Fruit fly (Drosophila melanogaster) whole organism, embryonic: ENCODE measurements around the gene CG14625.

Source experiments
- Asciz ChIP-seq: fragments of 200-800 bp; sonication (Bioruptor generic); optimal IDR thresholded peaks from 2 replicates; lab custom pipeline; 2017; ENCODE audit warnings: missing biosample characterization, mild to moderate bottlenecking, missing genetic modification characterization, missing genetic modification reagents
- CG1024 ChIP-seq: fragments of 200-800 bp; sonication (Bioruptor generic); IDR thresholded peaks from 2 replicates; pipeline ENCODE4 v1.3.6; 2022; ENCODE audit warnings: missing biosample characterization, missing genetic modification characterization
- CG11085 ChIP-seq: fragments of 200-800 bp; sonication (Bioruptor generic); IDR thresholded peaks from 2 replicates; pipeline ENCODE4 v1.3.6; 2022; ENCODE audit warnings: missing biosample characterization, missing genetic modification characterization
- CG14667 ChIP-seq: fragments of 200-800 bp; sonication (Bioruptor generic); IDR thresholded peaks from 2 replicates; pipeline ENCODE4 v1.3.6; 2022; ENCODE audit warnings: missing biosample characterization, missing genetic modification characterization
- CG15479 ChIP-seq: fragments of 200-800 bp; sonication (Bioruptor generic); optimal IDR thresholded peaks from 3 replicates; lab custom pipeline; 2019; ENCODE audit warnings: missing biosample characterization, mild to moderate bottlenecking, missing genetic modification characterization, moderate library complexity
- CG15514 ChIP-seq: fragments of 200-800 bp; sonication (Bioruptor generic); optimal IDR thresholded peaks from 3 replicates; lab custom pipeline; 2017; ENCODE audit warnings: missing biosample characterization, missing genetic modification characterization, mild to moderate bottlenecking, moderate library complexity, missing genetic modification reagents
- CG15696 ChIP-seq: fragments of 200-800 bp; sonication (Bioruptor generic); optimal IDR thresholded peaks from 2 replicates; lab custom pipeline; 2019; ENCODE audit warnings: missing biosample characterization, mild to moderate bottlenecking, missing genetic modification characterization, moderate library complexity
- CG18619 ChIP-seq: fragments of 200-800 bp; sonication (Bioruptor generic); optimal IDR thresholded peaks from 3 replicates; lab custom pipeline; 2017; ENCODE audit warnings: missing biosample characterization, mild to moderate bottlenecking, missing genetic modification characterization
- CG2712 ChIP-seq: fragments of 200-800 bp; optimal IDR thresholded peaks from 3 replicates; lab custom pipeline; 2019; ENCODE audit warnings: missing biosample characterization, mild to moderate bottlenecking, missing genetic modification characterization, moderate library complexity
- CG30020 ChIP-seq: fragments of 200-800 bp; optimal IDR thresholded peaks from 2 replicates; lab custom pipeline; 2019; ENCODE audit warnings: missing biosample characterization, mild to moderate bottlenecking, missing genetic modification characterization, moderate library complexity
- CG31441 ChIP-seq: fragments of 200-800 bp; sonication (Bioruptor generic); IDR thresholded peaks from 2 replicates; pipeline ENCODE4 v1.3.6; 2022; ENCODE audit warnings: missing biosample characterization, missing genetic modification characterization
- CG34224 ChIP-seq: fragments of 200-800 bp; sonication (Bioruptor generic); IDR thresholded peaks from 3 replicates; pipeline ENCODE4 v1.3.6; 2022; ENCODE audit warnings: missing biosample characterization, missing genetic modification characterization; ENCODE audit not compliant: partially characterized antibody
- CG42726 ChIP-seq: fragments of 200-800 bp; sonication (Bioruptor generic); IDR thresholded peaks from 2 replicates; pipeline ENCODE4 v1.3.6; 2022; ENCODE audit warnings: missing biosample characterization, missing genetic modification characterization; ENCODE audit not compliant: partially characterized antibody
- CG4617 ChIP-seq: fragments of 200-800 bp; sonication (Bioruptor generic); optimal IDR thresholded peaks from 3 replicates; lab custom pipeline; 2016; ENCODE audit warnings: missing biosample characterization, missing genetic modification characterization, borderline replicate concordance
- CG4707 ChIP-seq: fragments of 200-800 bp; sonication (Bioruptor generic); optimal IDR thresholded peaks from 2 replicates; lab custom pipeline; 2018; ENCODE audit warnings: missing biosample characterization, mild to moderate bottlenecking, missing genetic modification characterization, moderate library complexity
- CG6654 ChIP-seq: fragments of 200-800 bp; sonication (Bioruptor generic); optimal IDR thresholded peaks from 2 replicates; lab custom pipeline; 2017; ENCODE audit warnings: missing biosample characterization, mild to moderate bottlenecking, missing genetic modification characterization
- CG7928 ChIP-seq: fragments of 200-800 bp; sonication (Bioruptor generic); optimal IDR thresholded peaks from 2 replicates; lab custom pipeline; 2017; ENCODE audit warnings: missing biosample characterization, mild to moderate bottlenecking, missing genetic modification characterization
- CG8290 ChIP-seq, 3 experiments: fragments of 200-800 bp; sonication (Bioruptor generic); optimal IDR thresholded peaks; 2 replicates each; lab custom pipeline; 2016 to 2019; ENCODE audit warnings: missing biosample characterization in 3 of 3, missing genetic modification characterization in 3 of 3, mild to moderate bottlenecking in 2 of 3, moderate library complexity in 1 of 3
- CG8388 ChIP-seq: fragments of 200-800 bp; sonication (Bioruptor generic); optimal IDR thresholded peaks from 2 replicates; lab custom pipeline; 2019; ENCODE audit warnings: missing biosample characterization, mild to moderate bottlenecking, missing genetic modification characterization, moderate library complexity
- CG9817 ChIP-seq: fragments of 200-800 bp; sonication (Bioruptor generic); optimal IDR thresholded peaks from 2 replicates; lab custom pipeline; 2018; ENCODE audit warnings: missing biosample characterization, mild to moderate bottlenecking, missing genetic modification characterization, moderate library complexity
- Dll ChIP-seq: fragments of 200-800 bp; sonication (Bioruptor generic); IDR thresholded peaks from 4 replicates; pipeline ENCODE4 v1.3.6; 2022; ENCODE audit warnings: missing biosample characterization, missing genetic modification characterization; ENCODE audit not compliant: partially characterized antibody
- Gsc ChIP-seq: fragments of 200-800 bp; sonication (Bioruptor generic); IDR thresholded peaks from 2 replicates; pipeline ENCODE4 v1.3.6; 2022; ENCODE audit warnings: missing biosample characterization, missing genetic modification characterization
- HLHmδ ChIP-seq: fragments of 200-800 bp; sonication (Bioruptor generic); optimal IDR thresholded peaks from 2 replicates; lab custom pipeline; 2018; ENCODE audit warnings: missing biosample characterization, mild to moderate bottlenecking, missing genetic modification characterization, moderate library complexity
- HmgD ChIP-seq: fragments of 200-800 bp; sonication (Bioruptor generic); optimal IDR thresholded peaks from 3 replicates; lab custom pipeline; 2016; ENCODE audit warnings: missing biosample characterization, missing genetic modification characterization
- NC2α ChIP-seq: fragments of 200-800 bp; sonication (Bioruptor generic); optimal IDR thresholded peaks from 2 replicates; lab custom pipeline; 2016; ENCODE audit warnings: missing biosample characterization, missing genetic modification characterization
- NC2β ChIP-seq: fragments of 200-800 bp; sonication (Bioruptor generic); optimal IDR thresholded peaks from 2 replicates; lab custom pipeline; 2016; ENCODE audit warnings: missing biosample characterization, missing genetic modification characterization
- Side ChIP-seq: fragments of 200-800 bp; sonication (Bioruptor generic); optimal IDR thresholded peaks from 2 replicates; lab custom pipeline; 2016; ENCODE audit warnings: missing biosample characterization, missing genetic modification characterization
- TFAM ChIP-seq: fragments of 200-800 bp; sonication (Bioruptor generic); optimal IDR thresholded peaks from 2 replicates; lab custom pipeline; 2017; ENCODE audit warnings: missing biosample characterization, missing genetic modification characterization, inconsistent platforms
- Vsx1 ChIP-seq: fragments of 200-800 bp; sonication (Bioruptor generic); optimal IDR thresholded peaks from 2 replicates; lab custom pipeline; 2017; ENCODE audit warnings: missing biosample characterization, mild to moderate bottlenecking, missing genetic modification characterization, missing genetic modification reagents
- cad ChIP-seq: fragments of >200 bp; optimal IDR thresholded peaks from 2 replicates; lab custom pipeline; 2017; ENCODE audit warnings: missing biosample characterization, missing genetic modification characterization
- cato ChIP-seq: fragments of 200-800 bp; sonication (Bioruptor generic); optimal IDR thresholded peaks from 2 replicates; lab custom pipeline; 2016; ENCODE audit warnings: missing biosample characterization, missing genetic modification characterization, borderline replicate concordance
- dmrt99B ChIP-seq: fragments of 200-800 bp; sonication (Bioruptor generic); optimal IDR thresholded peaks from 2 replicates; lab custom pipeline; 2018; ENCODE audit warnings: missing biosample characterization, mild to moderate bottlenecking, missing genetic modification characterization, moderate library complexity
- dpn ChIP-seq, 2 experiments: fragments of 200-800 bp; sonication (Bioruptor generic); optimal IDR thresholded peaks; 3 replicates each; lab custom pipeline; 2016; ENCODE audit warnings: missing biosample characterization in 2 of 2, missing genetic modification characterization in 2 of 2
- ewg ChIP-seq: fragments of 200-800 bp; sonication (Bioruptor generic); optimal IDR thresholded peaks from 3 replicates; lab custom pipeline; 2017; ENCODE audit warnings: mild to moderate bottlenecking, missing biosample characterization, missing genetic modification reagents, missing genetic modification characterization
- hbn ChIP-seq: fragments of 200-800 bp; sonication (Bioruptor generic); IDR thresholded peaks from 2 replicates; pipeline ENCODE4 v1.3.6; 2022; ENCODE audit warnings: missing biosample characterization, missing genetic modification characterization; ENCODE audit not compliant: partially characterized antibody
- ind ChIP-seq: fragments of 200-800 bp; sonication (Bioruptor generic); optimal IDR thresholded peaks from 3 replicates; lab custom pipeline; 2016; ENCODE audit warnings: missing biosample characterization, missing genetic modification characterization
- nau ChIP-seq: fragments of 200-800 bp; sonication (Bioruptor generic); optimal IDR thresholded peaks from 3 replicates; lab custom pipeline; 2017; ENCODE audit warnings: missing biosample characterization, mild to moderate bottlenecking, missing genetic modification characterization, missing genetic modification reagents
- oc ChIP-seq: fragments of 200-800 bp; sonication (Bioruptor generic); optimal IDR thresholded peaks from 2 replicates; lab custom pipeline; 2018; ENCODE audit warnings: missing biosample characterization, mild to moderate bottlenecking, missing genetic modification characterization, moderate library complexity
- phol ChIP-seq: fragments of 200-800 bp; sonication (Bioruptor generic); optimal IDR thresholded peaks from 3 replicates; lab custom pipeline; 2018; ENCODE audit warnings: missing biosample characterization, mild to moderate bottlenecking, missing genetic modification characterization, moderate library complexity
- pita ChIP-seq: fragments of 200-800 bp; sonication (Bioruptor generic); optimal IDR thresholded peaks from 2 replicates; lab custom pipeline; 2017; ENCODE audit warnings: missing biosample characterization, mild to moderate bottlenecking, missing genetic modification characterization
- row ChIP-seq: fragments of 200-800 bp; sonication (Bioruptor generic); IDR thresholded peaks from 3 replicates; pipeline ENCODE4 v1.3.6; 2022; ENCODE audit warnings: missing biosample characterization, missing genetic modification characterization
- sens ChIP-seq: fragments of 200-800 bp; sonication (Bioruptor generic); peaks from one replicate; lab custom pipeline; 2016; ENCODE audit warnings: missing biosample characterization, missing genetic modification characterization
- sna ChIP-seq: fragments of 200-800 bp; sonication (Bioruptor generic); IDR thresholded peaks from 2 replicates; pipeline ENCODE4 v1.3.6; 2022; ENCODE audit warnings: missing biosample characterization, missing genetic modification characterization; ENCODE audit not compliant: partially characterized antibody
- ssp ChIP-seq: fragments of 200-800 bp; sonication (Bioruptor generic); IDR thresholded peaks from 2 replicates; pipeline ENCODE4 v1.3.6; 2022; ENCODE audit warnings: missing biosample characterization, missing genetic modification characterization
- sug ChIP-seq: fragments of 200-800 bp; optimal IDR thresholded peaks from 2 replicates; lab custom pipeline; 2019; ENCODE audit warnings: missing biosample characterization, mild to moderate bottlenecking, missing genetic modification characterization, moderate library complexity
- tll ChIP-seq, 2 experiments: fragments of 200-800 bp in 1 of 2; fragments of >200 bp in 1 of 2; sonication (Bioruptor generic) in 1 of 2; optimal IDR thresholded peaks; 2 replicates each; lab custom pipeline; 2017 to 2019; ENCODE audit warnings: missing biosample characterization in 2 of 2, missing genetic modification characterization in 2 of 2, mild to moderate bottlenecking in 1 of 2, moderate library complexity in 1 of 2
- tna ChIP-seq: fragments of 200-800 bp; sonication (Bioruptor generic); IDR thresholded peaks from 2 replicates; pipeline ENCODE4 v1.3.6; 2022; ENCODE audit warnings: missing biosample characterization, missing genetic modification characterization; ENCODE audit not compliant: partially characterized antibody
- tup ChIP-seq: fragments of 200-800 bp; sonication (Bioruptor generic); optimal IDR thresholded peaks from 2 replicates; lab custom pipeline; 2016; ENCODE audit warnings: missing biosample characterization, mild to moderate bottlenecking, missing genetic modification characterization, moderate library complexity

The CG14625 gene

dm6 chrX:1209251-1210020 lies 10.1 kb downstream of the CG14625 start, which contains the start of gene CG11382 (continued):
- no peak for TF ChIP-seq NC2β (GFP tag; lab: Kevin White, UChicago)
- TF ChIP-seq hbn (GFP tag; lab: Robert Waterston, UW), result no peak
- peak; percentile 96 for TF ChIP-seq CG6654 (GFP tag; lab: Kevin White, UChicago)
- peak; percentile 78 for TF ChIP-seq CG4707 (GFP tag; lab: Kevin White, UChicago)
- TF ChIP-seq Side (GFP tag; lab: Kevin White, UChicago), result no peak
- TF ChIP-seq CG9817, result no peak
- peak; percentile 20 for TF ChIP-seq CG8388
- TF ChIP-seq dmrt99B, result peak; percentile 12
- TF ChIP-seq CG1024 (GFP tag; lab: Robert Waterston, UW), result no peak
- no peak for TF ChIP-seq oc (tag; lab: Kevin White, UChicago)
- no peak for TF ChIP-seq CG18619 (GFP tag; lab: Kevin White, UChicago)
- no peak for TF ChIP-seq dpn (GFP tag; optimal IDR thresholded peaks at IDR 0.05; lab: Kevin White, UChicago)
- no peak for TF ChIP-seq CG15514 (GFP tag; lab: Kevin White, UChicago)
- no peak for TF ChIP-seq tup (GFP tag; lab: Kevin White, UChicago)
- no peak for TF ChIP-seq cato (GFP tag; lab: Kevin White, UChicago)
- TF ChIP-seq tll (GFP tag; optimal IDR thresholded peaks at IDR 0.05; lab: Kevin White, UChicago), result peak in 1 of 2 experiments; percentile 13
- TF ChIP-seq CG14667, result no peak
- TF ChIP-seq TFAM (GFP tag; lab: Kevin White, UChicago), result no peak
- peak; percentile 15 for TF ChIP-seq CG15696
- TF ChIP-seq NC2α (GFP tag; lab: Kevin White, UChicago), result no peak
- TF ChIP-seq pita (GFP tag; lab: Kevin White, UChicago), result no peak
- TF ChIP-seq sug (tag; lab: Kevin White, UChicago), result no peak
- TF ChIP-seq cad (GFP tag; lab: Kevin White, UChicago), result peak; percentile 79
- no peak for TF ChIP-seq CG11085 (GFP tag; lab: Robert Waterston, UW)
- 0 out of 2 replicates have a peak, but pooled peaks have one; percentile 19 for TF ChIP-seq CG31441 (GFP tag; lab: Robert Waterston, UW)
- no peak for TF ChIP-seq CG7928
- TF ChIP-seq HmgD (GFP tag; lab: Kevin White, UChicago), result no peak
- peak; percentile 36 for TF ChIP-seq sens (GFP tag; lab: Kevin White, UChicago)
- 0 out of 4 replicates have a peak, but pooled peaks have one; percentile 39 for TF ChIP-seq Dll (GFP tag; lab: Robert Waterston, UW)
- TF ChIP-seq Asciz, result no peak
- TF ChIP-seq Gsc (GFP tag; lab: Robert Waterston, UW), result no peak

DNA sequence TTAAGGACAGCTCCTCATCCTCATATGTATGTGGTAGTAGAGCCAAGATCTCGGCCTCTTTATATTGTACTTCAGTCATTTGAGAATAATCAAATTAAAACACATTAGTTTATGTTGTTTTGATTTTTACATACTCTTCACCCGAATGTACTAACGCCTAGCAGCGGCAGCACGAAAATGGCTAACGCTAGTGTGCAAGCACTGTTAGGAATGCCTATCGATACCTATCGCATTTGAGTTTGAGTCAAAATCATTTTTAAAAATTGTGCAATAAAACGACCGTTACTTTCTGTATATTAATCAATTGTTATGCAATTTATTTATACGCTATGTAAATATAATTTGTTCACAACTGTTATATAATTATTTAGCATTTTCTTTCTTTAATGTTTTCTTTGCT lies 15.7 kb downstream of the CG14625 start, which contains the start of gene CG11398:
Gene CG11398 (minus strand): TSS at position 157 of the 400 bp plus-strand sequence.
- TF ChIP-seq CG2712 (tag; lab: Kevin White, UChicago), result peak; percentile 19
- TF ChIP-seq row (GFP tag; lab: Robert Waterston, UW), result peak; percentile 33; the same call in 1 of the 3 replicates
- TF ChIP-seq phol, result peak; percentile 67
- TF ChIP-seq ssp (GFP tag; lab: Robert Waterston, UW), result peak; percentile 82
- no peak for TF ChIP-seq Vsx1 (GFP tag; lab: Kevin White, UChicago)
- peak; percentile 56 for TF ChIP-seq CG15479 (GFP tag; lab: Kevin White, UChicago)
- TF ChIP-seq ind (GFP tag; lab: Kevin White, UChicago), result no peak
- TF ChIP-seq CG34224 (GFP tag; lab: Robert Waterston, UW), result peak; percentile 73
- no peak for TF ChIP-seq nau (GFP tag; lab: Kevin White, UChicago)
- TF ChIP-seq ewg (GFP tag; lab: Kevin White, UChicago), result no peak
- peak; percentile 78 for TF ChIP-seq CG42726 (GFP tag; lab: Robert Waterston, UW)
- peak; percentile 66 for TF ChIP-seq sna (GFP tag; lab: Robert Waterston, UW)
- TF ChIP-seq tna, result peak; percentile 48
- no peak for TF ChIP-seq CG8290 (GFP tag; optimal IDR thresholded peaks at IDR 0.05; lab: Kevin White, UChicago)
- no peak for TF ChIP-seq CG8290 (tag; optimal IDR thresholded peaks at IDR 0.05; lab: Kevin White, UChicago)
- peak; percentile 4 for TF ChIP-seq CG30020 (tag; lab: Kevin White, UChicago)
- TF ChIP-seq CG4617 (GFP tag; lab: Kevin White, UChicago), result peak; percentile 71
- TF ChIP-seq HLHmδ (GFP tag; lab: Kevin White, UChicago), result no peak
